Worm (Caenorhabditis elegans): Measurements from ENCODE around the gene spig-4.
"Not testable (repeated sequence)": the region's sequence is repeated elsewhere in the genome, so short reads cannot be mapped to it uniquely, and the experiment has no call there.

spig-4 gene

ce11 chrV:14306771-14307170, at the start of gene spig-4:
Gene spig-4, minus strand, starts transcription at chrV:14306871.
- TF ChIP-seq hmg-11 (tag; optimal IDR thresholded peaks at IDR 0.05); zag-1 (tag; optimal IDR thresholded peaks at IDR 0.05); unc-62 (GFP tag; optimal IDR thresholded peaks at IDR 0.05): not testable (repeated sequence)

ce11 chrV:14355738-14356368, 49.2 kb upstream of the spig-4 start, which contains the start of gene cyn-1:
Gene cyn-1, plus strand, starts transcription at chrV:14356076.
- TF ChIP-seq nhr-77 (tag; optimal IDR thresholded peaks at IDR 0.05) (peak; percentile 14), sea-2 (GFP tag; optimal IDR thresholded peaks at IDR 0.05) (no peak), fkh-10 (GFP tag; optimal IDR thresholded peaks at IDR 0.05) (peak; percentile 38), ZK546.5 (tag; optimal IDR thresholded peaks at IDR 0.05) (no peak), lin-39 (tag; optimal IDR thresholded peaks at IDR 0.05) (peak; percentile 28), ceh-16 (tag; optimal IDR thresholded peaks at IDR 0.05) (no peak), fos-1 (tag; optimal IDR thresholded peaks at IDR 0.05) (no peak), nhr-67 (tag; optimal IDR thresholded peaks at IDR 0.05) (no peak), fkh-2 (tag; optimal IDR thresholded peaks at IDR 0.05) (no peak), hmg-11 (tag; optimal IDR thresholded peaks at IDR 0.05) (peak; percentile 41), ama-1 (optimal IDR thresholded peaks at IDR 0.05) (no peak), eor-1 (tag; optimal IDR thresholded peaks at IDR 0.05) (no peak), nhr-23 (tag; optimal IDR thresholded peaks at IDR 0.05) (peak; percentile 91), pqm-1 (tag; optimal IDR thresholded peaks at IDR 0.05) (no peak), egl-5 (tag; optimal IDR thresholded peaks at IDR 0.05) (peak; percentile 87), elt-3 (tag; optimal IDR thresholded peaks at IDR 0.05) (no peak), egl-27 (tag; optimal IDR thresholded peaks at IDR 0.05) (no peak), nhr-237 (tag; optimal IDR thresholded peaks at IDR 0.05) (no peak), pha-4 (tag; optimal IDR thresholded peaks at IDR 0.05) (peak; percentile 93), unc-39 (tag; optimal IDR thresholded peaks at IDR 0.05) (no peak), R02D3.7 (tag; optimal IDR thresholded peaks at IDR 0.05) (peak; percentile 72), tbx-2 (tag; optimal IDR thresholded peaks at IDR 0.05) (peak; percentile 69), ceh-9 (tag; optimal IDR thresholded peaks at IDR 0.05) (no peak), jun-1 (tag; optimal IDR thresholded peaks at IDR 0.05) (peak; percentile 77), nhr-28 (tag; optimal IDR thresholded peaks at IDR 0.05) (no peak), snpc-4 (tag; optimal IDR thresholded peaks at IDR 0.05) (peak; percentile 86), ceh-82 (tag; optimal IDR thresholded peaks at IDR 0.05) (peak; percentile 26), mdl-1 (tag; optimal IDR thresholded peaks at IDR 0.05) (no peak), zag-1 (tag; optimal IDR thresholded peaks at IDR 0.05) (no peak), daf-12 (tag; optimal IDR thresholded peaks at IDR 0.05) (no peak), aly-2 (tag; optimal IDR thresholded peaks at IDR 0.05) (no peak), elt-2 (tag; optimal IDR thresholded peaks at IDR 0.05) (peak; percentile 40), nhr-25 (tag; optimal IDR thresholded peaks at IDR 0.05) (peak; percentile 35), lin-15B (tag; optimal IDR thresholded peaks at IDR 0.05) (peak; percentile 88), unc-62 (GFP tag; optimal IDR thresholded peaks at IDR 0.05) (no peak), nhr-11 (tag; optimal IDR thresholded peaks at IDR 0.05) (no peak), ztf-4 (tag; optimal IDR thresholded peaks at IDR 0.05) (no peak), ceh-28 (tag; optimal IDR thresholded peaks at IDR 0.05) (peak; percentile 68), nhr-43 (tag; optimal IDR thresholded peaks at IDR 0.05; ENCODE audit: poor library complexity, severe bottlenecking) (peak; percentile 76), mml-1 (tag; optimal IDR thresholded peaks at IDR 0.05) (no peak), ztf-11 (tag; optimal IDR thresholded peaks at IDR 0.05) (no peak), elt-1 (tag; optimal IDR thresholded peaks at IDR 0.05) (no peak), lsy-12 (tag; optimal IDR thresholded peaks at IDR 0.05) (peak; percentile 77), nhr-12 (tag; optimal IDR thresholded peaks at IDR 0.05) (no peak), nfya-1 (tag; optimal IDR thresholded peaks at IDR 0.05; ENCODE audit: insufficient read depth) (peak; percentile 94), nhr-76 (tag; optimal IDR thresholded peaks at IDR 0.05) (no peak), skn-1 (tag; optimal IDR thresholded peaks at IDR 0.05) (no peak)
